Worm (Caenorhabditis elegans) whole organism, L3 larva: Measurements from ENCODE around the gene R03E9.2.

Experiments
- R02D3.7 ChIP-seq: fragments of 150-350 bp; optimal IDR thresholded peaks from 2 replicates; lab custom pipeline; 2014; ENCODE audit warnings: missing biosample characterization, missing genetic modification characterization
- ZK546.5 ChIP-seq: sonication (generic microtip); optimal IDR thresholded peaks from 2 replicates; lab custom pipeline; 2017; ENCODE audit warnings: missing biosample characterization, missing genetic modification characterization
- aly-2 ChIP-seq: fragments of 150-350 bp; optimal IDR thresholded peaks from 2 replicates; lab custom pipeline; 2014; ENCODE audit warnings: missing biosample characterization, missing genetic modification characterization
- ama-1 ChIP-seq: fragments of 150-350 bp; optimal IDR thresholded peaks from 2 replicates; lab custom pipeline; 2018
- ceh-28 ChIP-seq: fragments of 150-350 bp; optimal IDR thresholded peaks from 2 replicates; lab custom pipeline; 2014; ENCODE audit warnings: missing biosample characterization, missing genetic modification reagents, missing genetic modification characterization
- ceh-9 ChIP-seq: sonication (generic microtip); optimal IDR thresholded peaks from 2 replicates; lab custom pipeline; 2018; ENCODE audit warnings: missing biosample characterization, missing genetic modification characterization
- daf-12 ChIP-seq: fragments of 150-350 bp; optimal IDR thresholded peaks from 2 replicates; lab custom pipeline; 2014; ENCODE audit warnings: missing biosample characterization, missing genetic modification reagents, missing genetic modification characterization
- egl-27 ChIP-seq: sonication (generic microtip); optimal IDR thresholded peaks from 4 replicates; lab custom pipeline; 2017; ENCODE audit warnings: missing biosample characterization, missing genetic modification reagents, missing genetic modification characterization
- egl-5 ChIP-seq: fragments of 150-350 bp; optimal IDR thresholded peaks from 2 replicates; lab custom pipeline; 2017; ENCODE audit warnings: missing biosample characterization, missing genetic modification reagents, missing genetic modification characterization, inconsistent platforms
- elt-1 ChIP-seq: fragments of 150-350 bp; optimal IDR thresholded peaks from 2 replicates; lab custom pipeline; 2014; ENCODE audit warnings: missing biosample characterization, missing genetic modification characterization
- elt-2 ChIP-seq: sonication (generic microtip); optimal IDR thresholded peaks from 2 replicates; lab custom pipeline; 2016; ENCODE audit warnings: missing genetic modification reagents, mild to moderate bottlenecking, missing genetic modification characterization, missing compliant biosample characterization
- elt-3 ChIP-seq, 3 experiments: fragments of 150-350 bp in 1 of 3; sonication (generic microtip) in 2 of 3; optimal IDR thresholded peaks; 2 replicates in 2 of 3; 4 replicates in 1 of 3; lab custom pipeline; 2014 to 2017; ENCODE audit warnings: missing biosample characterization in 3 of 3, missing genetic modification characterization in 3 of 3
- eor-1 ChIP-seq, 2 experiments: fragments of 150-350 bp; optimal IDR thresholded peaks; 2 replicates each; lab custom pipeline; 2014 to 2018; ENCODE audit warnings: missing biosample characterization in 2 of 2, missing genetic modification characterization in 2 of 2
- fkh-10 ChIP-seq: sonication (generic microtip); optimal IDR thresholded peaks from 2 replicates; lab custom pipeline; 2017; ENCODE audit warnings: missing biosample characterization, missing genetic modification reagents, missing genetic modification characterization
- fkh-2 ChIP-seq: fragments of 150-350 bp; optimal IDR thresholded peaks from 2 replicates; lab custom pipeline; 2014; ENCODE audit warnings: missing biosample characterization, missing genetic modification reagents, missing genetic modification characterization
- fos-1 ChIP-seq: fragments of 150-350 bp; optimal IDR thresholded peaks from 2 replicates; lab custom pipeline; 2014; ENCODE audit warnings: missing biosample characterization, missing genetic modification characterization
- hmg-11 ChIP-seq: sonication (generic microtip); optimal IDR thresholded peaks from 2 replicates; lab custom pipeline; 2016; ENCODE audit warnings: missing genetic modification characterization, missing compliant biosample characterization
- jun-1 ChIP-seq: fragments of 150-350 bp; optimal IDR thresholded peaks from 2 replicates; lab custom pipeline; 2014; ENCODE audit warnings: missing biosample characterization, missing genetic modification reagents, missing genetic modification characterization
- lin-39 ChIP-seq: fragments of 150-350 bp; optimal IDR thresholded peaks from 2 replicates; lab custom pipeline; 2018; ENCODE audit warnings: missing biosample characterization, missing genetic modification reagents, missing genetic modification characterization
- lsy-12 ChIP-seq: sonication (generic microtip); optimal IDR thresholded peaks from 2 replicates; lab custom pipeline; 2016; ENCODE audit warnings: mild to moderate bottlenecking, missing genetic modification characterization, missing compliant biosample characterization
- mdl-1 ChIP-seq: fragments of 150-350 bp; optimal IDR thresholded peaks from 2 replicates; lab custom pipeline; 2014; ENCODE audit warnings: missing biosample characterization, missing genetic modification characterization
- nfya-1 ChIP-seq: sonication (generic microtip); optimal IDR thresholded peaks from 2 replicates; lab custom pipeline; 2017; ENCODE audit warnings: missing genetic modification characterization, mild to moderate bottlenecking, missing compliant biosample characterization, antibody characterized with exemption, moderate library complexity; ENCODE audit not compliant: insufficient read depth
- nhr-11 ChIP-seq: fragments of 150-350 bp; optimal IDR thresholded peaks from 2 replicates; lab custom pipeline; 2014; ENCODE audit warnings: missing biosample characterization, missing genetic modification characterization
- nhr-23 ChIP-seq: fragments of 150-350 bp; optimal IDR thresholded peaks from 2 replicates; lab custom pipeline; 2014; ENCODE audit warnings: missing biosample characterization, missing genetic modification reagents, missing genetic modification characterization
- nhr-25 ChIP-seq: sonication (generic microtip); optimal IDR thresholded peaks from 2 replicates; lab custom pipeline; 2017; ENCODE audit warnings: missing biosample characterization, missing genetic modification characterization
- nhr-28 ChIP-seq: fragments of 150-350 bp; optimal IDR thresholded peaks from 2 replicates; lab custom pipeline; 2014; ENCODE audit warnings: missing biosample characterization, missing genetic modification characterization
- nhr-43 ChIP-seq: sonication (generic microtip); optimal IDR thresholded peaks from 2 replicates; lab custom pipeline; 2016; ENCODE audit warnings: mild to moderate bottlenecking, missing genetic modification characterization, missing compliant biosample characterization; ENCODE audit not compliant: poor library complexity, severe bottlenecking
- nhr-67 ChIP-seq: fragments of 150-350 bp; optimal IDR thresholded peaks from 2 replicates; lab custom pipeline; 2014; ENCODE audit warnings: missing biosample characterization, missing genetic modification characterization
- nhr-76 ChIP-seq: fragments of 150-350 bp; sonication (generic microtip); optimal IDR thresholded peaks from 5 replicates; lab custom pipeline; 2014; ENCODE audit warnings: missing biosample characterization, missing genetic modification characterization
- nhr-77 ChIP-seq: fragments of 150-350 bp; optimal IDR thresholded peaks from 2 replicates; lab custom pipeline; 2014; ENCODE audit warnings: missing biosample characterization, missing genetic modification characterization
- pha-4 ChIP-seq: fragments of 150-350 bp; optimal IDR thresholded peaks from 2 replicates; lab custom pipeline; 2014; ENCODE audit warnings: missing biosample characterization, missing genetic modification reagents, missing genetic modification characterization
- pqm-1 ChIP-seq: fragments of 150-350 bp; optimal IDR thresholded peaks from 2 replicates; lab custom pipeline; 2017; ENCODE audit warnings: missing biosample characterization, missing genetic modification characterization, inconsistent platforms
- sea-2 ChIP-seq: fragments of 150-350 bp; sonication (generic microtip); optimal IDR thresholded peaks from 4 replicates; lab custom pipeline; 2014; ENCODE audit warnings: missing biosample characterization, missing genetic modification reagents, missing genetic modification characterization
- skn-1 ChIP-seq: fragments of 150-350 bp; optimal IDR thresholded peaks from 2 replicates; lab custom pipeline; 2014; ENCODE audit warnings: missing biosample characterization, missing genetic modification characterization
- snpc-4 ChIP-seq: fragments of 150-350 bp; optimal IDR thresholded peaks from 2 replicates; lab custom pipeline; 2014; ENCODE audit warnings: missing biosample characterization, missing genetic modification characterization
- tbx-2 ChIP-seq: sonication (generic microtip); optimal IDR thresholded peaks from 2 replicates; lab custom pipeline; 2016; ENCODE audit warnings: mild to moderate bottlenecking, missing genetic modification characterization, missing compliant biosample characterization
- unc-62 ChIP-seq: fragments of 150-350 bp; sonication (generic microtip); optimal IDR thresholded peaks from 4 replicates; lab custom pipeline; 2014; ENCODE audit warnings: missing biosample characterization, missing genetic modification reagents, missing genetic modification characterization
- ztf-4 ChIP-seq: fragments of 150-350 bp; optimal IDR thresholded peaks from 2 replicates; lab custom pipeline; 2014; ENCODE audit warnings: missing biosample characterization, missing genetic modification characterization

The R03E9.2 gene

ce11 chrX:6733201-6733600, at the start of gene R03E9.2:
TSS of gene R03E9.2 (minus strand) at chrX:6733301.
- TF ChIP-seq mdl-1 (tag; lab: Kevin White, UChicago): no peak
- no peak for TF ChIP-seq elt-3 (tag; optimal IDR thresholded peaks at IDR 0.05; lab: Kevin White, UChicago)
- TF ChIP-seq daf-12 (tag; lab: Kevin White, UChicago): no peak
- TF ChIP-seq fos-1 (tag; lab: Kevin White, UChicago): no peak

DNA sequence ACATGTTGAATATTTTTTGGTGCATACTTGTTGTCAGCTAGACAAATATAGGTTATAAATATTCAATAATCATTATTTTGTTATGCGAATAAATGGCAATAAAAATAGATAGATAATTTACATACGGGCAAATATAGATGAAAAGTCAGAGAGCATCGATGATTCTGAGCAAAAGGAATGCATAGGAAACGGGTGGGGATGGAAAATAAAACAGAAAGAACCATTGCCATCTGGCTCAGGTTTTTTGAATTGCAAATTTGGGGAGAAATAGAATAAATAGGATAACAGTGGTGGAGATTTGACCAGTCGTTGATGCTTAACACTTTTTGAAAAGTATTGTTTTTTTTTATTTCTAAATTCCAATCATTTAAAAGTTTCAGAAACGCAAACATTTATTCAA, 49.8 kb upstream of the R03E9.2 start, which contains the start of gene idpp-6:
Gene idpp-6 (plus strand): TSS at position 301 of the 400 bp plus-strand sequence.
- TF ChIP-seq nhr-43 (tag; lab: Kevin White, UChicago) (no peak), elt-3 (tag; optimal IDR thresholded peaks at IDR 0.05; lab: Kevin White, UChicago) (no peak), aly-2 (tag; lab: Kevin White, UChicago) (no peak), ama-1 (lab: Kevin White, UChicago) (no peak), elt-2 (tag; lab: Kevin White, UChicago) (no peak), lsy-12 (tag; lab: Kevin White, UChicago) (no peak), jun-1 (tag; lab: Kevin White, UChicago) (no peak), R02D3.7 (tag; lab: Kevin White, UChicago) (no peak), nhr-28 (tag; lab: Kevin White, UChicago) (no peak), nhr-25 (tag; lab: Kevin White, UChicago) (no peak), lin-39 (no peak), fkh-2 (no peak), fos-1 (tag; lab: Kevin White, UChicago) (no peak), nhr-76 (tag; lab: Kevin White, UChicago) (no peak), pha-4 (tag; lab: Kevin White, UChicago) (no peak), elt-1 (tag; lab: Kevin White, UChicago) (no peak), pqm-1 (no peak)

- no peak for TF ChIP-seq pqm-1
- TF ChIP-seq ztf-4 (tag; lab: Kevin White, UChicago): no peak
- TF ChIP-seq hmg-11 (tag; lab: Kevin White, UChicago): no peak
- no peak for TF ChIP-seq egl-27 (tag; lab: Kevin White, UChicago)
- no peak for TF ChIP-seq nhr-77 (tag; lab: Kevin White, UChicago)
- TF ChIP-seq nhr-25 (tag; lab: Kevin White, UChicago): no peak
- no peak for TF ChIP-seq tbx-2 (tag; lab: Kevin White, UChicago)
- TF ChIP-seq ceh-9: no peak
- TF ChIP-seq ama-1 (lab: Kevin White, UChicago): no peak
- no peak for TF ChIP-seq lin-39
- no peak for TF ChIP-seq ceh-28 (tag; lab: Kevin White, UChicago)
- TF ChIP-seq nfya-1 (tag; lab: Kevin White, UChicago): no peak
- no peak for TF ChIP-seq sea-2 (GFP tag; lab: Kevin White, UChicago)
- no peak for TF ChIP-seq fos-1 (tag; lab: Kevin White, UChicago)
- TF ChIP-seq skn-1 (tag; lab: Kevin White, UChicago): no peak
- TF ChIP-seq snpc-4 (tag; lab: Kevin White, UChicago): no peak
- no peak for TF ChIP-seq elt-2 (tag; lab: Kevin White, UChicago)
These were observed 44.9 kb upstream of the R03E9.2 start, which contains the start of gene irk-1 for ce11 chrX:6778014-6778413. TSS of gene irk-1 (minus strand) at chrX:6778114.

- TF ChIP-seq pha-4 (tag; lab: Kevin White, UChicago) (peak; percentile 35), elt-3 (tag; optimal IDR thresholded peaks at IDR 0.05; lab: Kevin White, UChicago) (no peak), pqm-1 (peak; percentile 16), elt-2 (tag; lab: Kevin White, UChicago) (peak; percentile 72)
These were observed 28.6 kb upstream of the R03E9.2 start, which contains the start of gene abts-4 for ce11 chrX:6761688-6762185. TSS of gene abts-4 (minus strand) at chrX:6761738.

DNA sequence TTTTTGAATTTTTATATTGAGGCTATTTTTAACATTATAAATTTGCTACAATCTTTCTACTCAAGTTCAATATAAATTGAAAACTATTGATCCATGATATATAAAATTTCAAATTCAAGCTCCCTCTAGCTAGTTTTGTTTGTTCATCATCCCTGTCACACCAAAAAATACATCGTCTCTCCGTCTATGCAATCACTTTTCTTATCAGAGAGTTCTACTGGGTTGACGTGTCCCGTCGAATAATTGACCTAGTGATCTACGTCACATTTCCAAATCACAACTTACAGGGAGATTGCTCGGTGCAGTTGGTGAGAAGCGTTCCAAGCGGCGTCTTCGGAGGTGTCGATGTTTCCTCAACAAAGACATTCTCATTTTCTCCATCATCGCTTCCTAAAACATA, 28.1 kb upstream of the R03E9.2 start:
- TF ChIP-seq nhr-28 (tag; lab: Kevin White, UChicago) (no peak), elt-2 (tag; lab: Kevin White, UChicago) (peak; percentile 51), lin-39 (no peak), pqm-1 (peak; percentile 44)
- TF ChIP-seq, all 47 proteins: peak for 2

DNA sequence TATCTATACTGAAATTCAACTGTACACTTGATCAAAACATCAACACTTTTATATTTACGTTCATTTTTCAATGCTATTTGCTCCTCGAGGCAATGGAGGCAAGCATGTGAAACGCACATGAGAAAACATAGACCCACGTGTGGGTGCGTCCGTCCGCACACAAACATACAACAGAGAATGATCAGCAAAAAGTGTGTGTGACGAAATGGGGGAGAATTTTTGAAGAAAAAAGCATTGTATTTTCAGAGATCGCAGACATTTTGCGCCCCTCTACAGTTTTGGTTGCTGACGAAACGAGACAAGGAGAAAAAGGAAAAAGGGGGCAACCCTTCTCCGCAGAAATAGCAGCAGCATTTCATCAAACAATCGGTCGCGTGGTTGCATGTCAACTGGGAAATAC, 17.0 kb upstream of the R03E9.2 start:
- TF ChIP-seq unc-62: peak; percentile 41
- TF ChIP-seq jun-1 (tag; lab: Kevin White, UChicago): peak; percentile 85
- TF ChIP-seq egl-5 (tag; lab: Kevin White, UChicago): peak; percentile 75
- TF ChIP-seq ZK546.5 (tag; lab: Kevin White, UChicago): no peak
- peak; percentile 64 for TF ChIP-seq nhr-11 (tag; lab: Kevin White, UChicago)
- peak; percentile 11 for TF ChIP-seq lsy-12 (tag; lab: Kevin White, UChicago)
- peak; percentile 99 for TF ChIP-seq pha-4 (tag; lab: Kevin White, UChicago)
- peak; percentile 54 for TF ChIP-seq elt-1 (tag; lab: Kevin White, UChicago)
- TF ChIP-seq skn-1 (tag; lab: Kevin White, UChicago): no peak
- peak; percentile 89 for TF ChIP-seq elt-2 (tag; lab: Kevin White, UChicago)
- TF ChIP-seq daf-12 (tag; lab: Kevin White, UChicago): no peak
- TF ChIP-seq ceh-28 (tag; lab: Kevin White, UChicago): peak; percentile 45
- TF ChIP-seq elt-3 (tag; optimal IDR thresholded peaks at IDR 0.05; lab: Kevin White, UChicago): peak in 1 of 3 experiments; percentile 78
- peak; percentile 100 for TF ChIP-seq mdl-1 (tag; lab: Kevin White, UChicago)
- TF ChIP-seq pqm-1: peak; percentile 87
- no peak for TF ChIP-seq nhr-67 (tag; lab: Kevin White, UChicago)
- peak; percentile 83 for TF ChIP-seq nhr-43 (tag; lab: Kevin White, UChicago)
- peak; percentile 86 for TF ChIP-seq nhr-23 (tag; lab: Kevin White, UChicago)
- peak; percentile 95 for TF ChIP-seq nhr-25 (tag; lab: Kevin White, UChicago)
- TF ChIP-seq nhr-76 (tag; lab: Kevin White, UChicago): no peak
- TF ChIP-seq fkh-2: no peak
- TF ChIP-seq fkh-10: no peak
- TF ChIP-seq eor-1 (tag; optimal IDR thresholded peaks at IDR 0.05; lab: Kevin White, UChicago): peak; percentile 39 to 57
